Worm (Caenorhabditis elegans) whole organism, L4 larva: ENCODE data around the gene F44B9.2.

ENCODE experiments used
- D1046.2 ChIP-seq: fragments of 200-800 bp; sonication (Bioruptor generic); IDR thresholded peaks from 2 replicates; pipeline ENCODE4 v1.3.6; 2022; ENCODE audit warnings: missing genetic modification characterization, missing compliant biosample characterization
- ZK337.2 ChIP-seq: fragments of 200-800 bp; sonication (Bioruptor generic); IDR thresholded peaks from 2 replicates; pipeline ENCODE4 v1.3.6; 2022; ENCODE audit warnings: missing genetic modification reagents, missing genetic modification characterization, missing compliant biosample characterization
- egl-27 ChIP-seq: sonication (generic microtip); optimal IDR thresholded peaks from 3 replicates; lab custom pipeline; 2017; ENCODE audit warnings: missing biosample characterization, missing genetic modification reagents, missing genetic modification characterization
- lin-13 ChIP-seq: fragments of 150-350 bp; optimal IDR thresholded peaks from 2 replicates; lab custom pipeline; 2014; ENCODE audit warnings: missing biosample characterization, missing genetic modification reagents, missing genetic modification characterization
- lin-38 ChIP-seq: fragments of 200-800 bp; sonication (Bioruptor generic); IDR thresholded peaks from 2 replicates; pipeline ENCODE4 v1.3.6; 2022; ENCODE audit warnings: missing genetic modification reagents, missing genetic modification characterization, missing compliant biosample characterization
- madf-5 ChIP-seq, 2 experiments: fragments of 200-800 bp; sonication (Bioruptor generic); IDR thresholded peaks; 2 replicates each; pipeline ENCODE4 v1.3.6; 2022; ENCODE audit warnings: missing compliant biosample characterization in 2 of 2, missing genetic modification characterization in 2 of 2
- nhr-28 ChIP-seq: fragments of 150-350 bp; optimal IDR thresholded peaks from 2 replicates; lab custom pipeline; 2014; ENCODE audit warnings: missing biosample characterization, missing genetic modification characterization
- nhr-77 ChIP-seq: fragments of 150-350 bp; optimal IDR thresholded peaks from 2 replicates; lab custom pipeline; 2014; ENCODE audit warnings: missing biosample characterization, missing genetic modification characterization
- pha-4 ChIP-seq, 2 experiments: fragments of 150-350 bp in 1 of 2; fragments of 200-800 bp in 1 of 2; sonication (Bioruptor generic) in 1 of 2; IDR thresholded peaks in 1 of 2; optimal IDR thresholded peaks in 1 of 2; 2 replicates each; pipeline versions ENCODE4 v1.3.6 to Lab custom; 2014 to 2022; ENCODE audit warnings: missing genetic modification characterization in 2 of 2, missing genetic modification reagents in 2 of 2, missing biosample characterization in 1 of 2, missing compliant biosample characterization in 1 of 2
- sdz-12 ChIP-seq: fragments of 200-800 bp; sonication (Bioruptor generic); optimal IDR thresholded peaks from 2 replicates; lab custom pipeline; 2018; ENCODE audit warnings: mild to moderate bottlenecking, missing genetic modification characterization, missing compliant biosample characterization
- skn-1 ChIP-seq: fragments of 150-350 bp; optimal IDR thresholded peaks from 2 replicates; lab custom pipeline; 2014; ENCODE audit warnings: missing biosample characterization, missing genetic modification characterization
- unc-130 ChIP-seq: sonication (generic microtip); optimal IDR thresholded peaks from 2 replicates; lab custom pipeline; 2016; ENCODE audit warnings: missing genetic modification reagents, missing genetic modification characterization, missing compliant biosample characterization
- ztf-11 ChIP-seq: fragments of 150-350 bp; optimal IDR thresholded peaks from 2 replicates; lab custom pipeline; 2014; ENCODE audit warnings: missing biosample characterization, missing genetic modification characterization

DNA sequence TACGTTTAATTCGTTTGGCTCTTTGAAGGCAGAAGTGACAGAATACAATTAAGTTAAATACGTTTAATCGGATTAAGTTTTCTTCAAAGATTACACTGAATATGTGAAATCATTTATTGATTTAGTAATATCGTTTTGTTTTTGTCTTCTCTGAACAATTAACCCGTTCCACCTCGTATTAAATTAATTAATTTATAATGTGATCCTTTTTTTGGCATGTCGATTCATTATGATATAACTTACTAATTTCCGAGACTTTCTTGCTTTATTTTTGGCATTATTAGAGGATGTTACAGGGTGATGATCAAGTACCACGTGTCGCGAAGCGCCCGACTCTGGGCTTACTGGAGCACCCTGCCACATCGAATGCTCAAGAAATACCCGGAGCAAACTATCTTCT lies 21.9 kb downstream of the F44B9.2 start, which contains the start of gene K12H4.5:
- TF ChIP-seq pha-4 (GFP tag; IDR thresholded peaks at IDR 0.05; lab: Robert Waterston, UW): no peak
- no peak for TF ChIP-seq pha-4 (tag; optimal IDR thresholded peaks at IDR 0.05; lab: Kevin White, UChicago)
- TF ChIP-seq sdz-12: no peak
- TF ChIP-seq D1046.2 (GFP tag; lab: Robert Waterston, UW): no peak
- no peak for TF ChIP-seq skn-1 (tag; lab: Kevin White, UChicago)
- TF ChIP-seq ZK337.2 (GFP tag; lab: Robert Waterston, UW): no peak
- TF ChIP-seq ztf-11 (tag; lab: Kevin White, UChicago): no peak
- TF ChIP-seq unc-130 (GFP tag; lab: Kevin White, UChicago): no peak
- no peak for TF ChIP-seq egl-27
- TF ChIP-seq nhr-77 (tag; lab: Kevin White, UChicago): no peak
- TF ChIP-seq nhr-28 (tag; lab: Kevin White, UChicago): no peak
- TF ChIP-seq madf-5 (GFP tag; IDR thresholded peaks at IDR 0.05; lab: Robert Waterston, UW): no peak
- no peak for TF ChIP-seq lin-13
- no peak for TF ChIP-seq lin-38 (GFP tag; lab: Robert Waterston, UW)
